Worm (Caenorhabditis elegans) whole organism, young adult: Measurements from ENCODE around the gene Y62H9A.2.

Experiments used
- B0019.2 ChIP-seq: fragments of 200-800 bp; sonication (Bioruptor generic); conservative IDR thresholded peaks from 2 replicates; pipeline ENCODE4 v1.3.6; 2022; ENCODE audit warnings: missing genetic modification reagents, missing genetic modification characterization, missing compliant biosample characterization
- D2030.7 ChIP-seq: fragments of 200-800 bp; sonication (Bioruptor generic); IDR thresholded peaks from 2 replicates; pipeline ENCODE4 v1.3.6; 2022; ENCODE audit warnings: missing genetic modification reagents, missing genetic modification characterization, missing compliant biosample characterization
- F10E7.11 ChIP-seq: sonication (generic microtip); optimal IDR thresholded peaks from 2 replicates; lab custom pipeline; 2017; ENCODE audit warnings: mild to moderate bottlenecking, missing genetic modification characterization, moderate library complexity, missing compliant biosample characterization
- F37B4.10 ChIP-seq: fragments of 200-800 bp; sonication (Bioruptor generic); IDR thresholded peaks from 2 replicates; pipeline ENCODE4 v1.3.6; 2022; ENCODE audit warnings: missing genetic modification characterization, missing compliant biosample characterization
- T26A5.8 ChIP-seq: sonication (generic microtip); optimal IDR thresholded peaks from 2 replicates; lab custom pipeline; 2016; ENCODE audit warnings: missing genetic modification characterization, missing compliant biosample characterization
- ama-1 ChIP-seq, 3 experiments: fragments of 150-350 bp in 1 of 3; sonication (generic microtip) in 2 of 3; optimal IDR thresholded peaks; 2 replicates each; lab custom pipeline; 2014 to 2018; ENCODE audit warnings: missing biosample characterization in 2 of 3, missing genetic modification characterization in 2 of 3, missing genetic modification reagents in 2 of 3
- aptf-3 ChIP-seq: fragments of 200-800 bp; sonication (Bioruptor generic); IDR thresholded peaks from 2 replicates; pipeline ENCODE4 v1.3.6; 2022; ENCODE audit warnings: missing genetic modification characterization, missing compliant biosample characterization
- attf-6 ChIP-seq: fragments of 200-800 bp; sonication (Bioruptor generic); IDR thresholded peaks from 2 replicates; pipeline ENCODE4 v1.3.6; 2022; ENCODE audit warnings: missing genetic modification reagents, missing genetic modification characterization, missing compliant biosample characterization
- cebp-2 ChIP-seq: fragments of 200-800 bp; sonication (Bioruptor generic); IDR thresholded peaks from 2 replicates; pipeline ENCODE4 v1.3.6; 2022; ENCODE audit warnings: missing genetic modification characterization, missing compliant biosample characterization
- ceh-91 ChIP-seq: fragments of 200-800 bp; sonication (Bioruptor generic); IDR thresholded peaks from 2 replicates; pipeline ENCODE4 v1.3.6; 2022; ENCODE audit warnings: missing genetic modification reagents, missing genetic modification characterization, missing compliant biosample characterization
- efl-1 ChIP-seq: fragments of 150-350 bp; optimal IDR thresholded peaks from 2 replicates; lab custom pipeline; 2014; ENCODE audit warnings: missing biosample characterization, missing genetic modification reagents, missing genetic modification characterization
- egl-18 ChIP-seq: fragments of 200-800 bp; sonication (Bioruptor generic); IDR thresholded peaks from 2 replicates; pipeline ENCODE4 v1.3.6; 2022; ENCODE audit warnings: missing genetic modification reagents, missing genetic modification characterization, missing compliant biosample characterization
- egrh-3 ChIP-seq: fragments of 200-800 bp; sonication (Bioruptor generic); IDR thresholded peaks from 2 replicates; pipeline ENCODE4 v1.3.6; 2022; ENCODE audit warnings: missing genetic modification reagents, missing genetic modification characterization, missing compliant biosample characterization
- hlh-26 ChIP-seq: fragments of 200-800 bp; sonication (Bioruptor generic); conservative IDR thresholded peaks from 2 replicates; pipeline ENCODE4 v1.3.6; 2022; ENCODE audit warnings: missing genetic modification reagents, missing genetic modification characterization, missing compliant biosample characterization
- hsf-1 ChIP-seq: fragments of 200-800 bp; sonication (Bioruptor generic); IDR thresholded peaks from 2 replicates; pipeline ENCODE4 v1.3.6; 2022; ENCODE audit warnings: missing genetic modification reagents, missing genetic modification characterization, missing compliant biosample characterization
- lin-40 ChIP-seq: sonication (generic microtip); optimal IDR thresholded peaks from 2 replicates; lab custom pipeline; 2016; ENCODE audit warnings: missing genetic modification characterization, mild to moderate bottlenecking, missing compliant biosample characterization, missing genotype, missing genetic modification reagents
- lin-54 ChIP-seq: fragments of 200-800 bp; sonication (Bioruptor generic); optimal IDR thresholded peaks from 2 replicates; lab custom pipeline; 2018; ENCODE audit warnings: mild to moderate bottlenecking, missing genetic modification characterization, missing compliant biosample characterization
- lir-1 ChIP-seq: fragments of 200-800 bp; sonication (Bioruptor generic); conservative IDR thresholded peaks from 2 replicates; pipeline ENCODE4 v1.3.6; 2022; ENCODE audit warnings: missing genetic modification reagents, missing genetic modification characterization, missing compliant biosample characterization
- lsy-27 ChIP-seq: sonication (generic microtip); optimal IDR thresholded peaks from 2 replicates; lab custom pipeline; 2017; ENCODE audit warnings: missing genetic modification characterization, mild to moderate bottlenecking, missing compliant biosample characterization, antibody characterized with exemption, missing genotype, borderline replicate concordance; ENCODE audit not compliant: insufficient read depth
- mes-4 ChIP-seq: sonication (generic microtip); optimal IDR thresholded peaks from 2 replicates; lab custom pipeline; 2016; ENCODE audit warnings: missing genotype, missing genetic modification characterization, missing compliant biosample characterization
- nhr-90 ChIP-seq: sonication (generic microtip); optimal IDR thresholded peaks from 2 replicates; lab custom pipeline; 2016; ENCODE audit warnings: missing genotype, mild to moderate bottlenecking, missing genetic modification characterization, missing compliant biosample characterization
- rec-8 ChIP-seq, 2 experiments: sonication (generic microtip); optimal IDR thresholded peaks; 2 replicates each; lab custom pipeline; 2016; ENCODE audit warnings: mild to moderate bottlenecking in 2 of 2, missing genetic modification characterization in 2 of 2, missing genetic modification reagents in 2 of 2, missing genotype in 2 of 2, missing biosample characterization in 1 of 2, missing compliant biosample characterization in 1 of 2, moderate library complexity in 1 of 2
- repo-1 ChIP-seq: sonication (generic microtip); optimal IDR thresholded peaks from 2 replicates; lab custom pipeline; 2017; ENCODE audit warnings: mild to moderate bottlenecking, missing genetic modification characterization, missing compliant biosample characterization
- snpc-1.3 ChIP-seq: sonication (generic microtip); optimal IDR thresholded peaks from 2 replicates; lab custom pipeline; 2017; ENCODE audit warnings: missing genetic modification characterization, mild to moderate bottlenecking, missing compliant biosample characterization, antibody characterized with exemption, moderate library complexity, missing genotype, missing genetic modification reagents; ENCODE audit not compliant: insufficient read depth
- snpc-3.4 ChIP-seq: sonication (generic microtip); optimal IDR thresholded peaks from 2 replicates; lab custom pipeline; 2017; ENCODE audit warnings: missing genetic modification characterization, mild to moderate bottlenecking, missing compliant biosample characterization, antibody characterized with exemption, moderate library complexity, missing genotype, missing genetic modification reagents
- snpc-4 ChIP-seq, 5 experiments: fragments of 150-350 bp in 1 of 5; sonication (generic microtip) in 4 of 5; optimal IDR thresholded peaks; 2 replicates each; lab custom pipeline; 2014 to 2018; ENCODE audit warnings: missing genetic modification characterization in 5 of 5, missing biosample characterization in 3 of 5, antibody characterized with exemption in 2 of 5, mild to moderate bottlenecking in 2 of 5, missing compliant biosample characterization in 2 of 5, missing genotype in 2 of 5, moderate library complexity in 2 of 5, missing genetic modification reagents in 1 of 5
- unc-62 ChIP-seq: fragments of 150-350 bp; optimal IDR thresholded peaks from 2 replicates; lab custom pipeline; 2014; ENCODE audit warnings: missing biosample characterization, missing genetic modification reagents, missing genetic modification characterization
- xnd-1 ChIP-seq: sonication (generic microtip); optimal IDR thresholded peaks from 2 replicates; lab custom pipeline; 2016; ENCODE audit warnings: missing genotype, missing genetic modification reagents, missing genetic modification characterization, missing compliant biosample characterization
- zim-3 ChIP-seq: sonication (generic microtip); optimal IDR thresholded peaks from 2 replicates; lab custom pipeline; 2017; ENCODE audit warnings: mild to moderate bottlenecking, missing genetic modification characterization, moderate library complexity, missing compliant biosample characterization
- ztf-18 ChIP-seq: sonication (generic microtip); optimal IDR thresholded peaks from 2 replicates; lab custom pipeline; 2016; ENCODE audit warnings: missing genotype, mild to moderate bottlenecking, missing genetic modification characterization, missing compliant biosample characterization
- ztf-22 ChIP-seq: fragments of 200-800 bp; sonication (Bioruptor generic); optimal IDR thresholded peaks from 2 replicates; lab custom pipeline; 2018; ENCODE audit warnings: mild to moderate bottlenecking, missing genetic modification characterization, moderate library complexity, missing compliant biosample characterization
- ztf-26 ChIP-seq: sonication (generic microtip); optimal IDR thresholded peaks from 2 replicates; lab custom pipeline; 2017; ENCODE audit warnings: missing genetic modification characterization, missing compliant biosample characterization
- ztf-28 ChIP-seq: fragments of 200-800 bp; sonication (Bioruptor generic); IDR thresholded peaks from 2 replicates; pipeline ENCODE4 v1.3.6; 2022; ENCODE audit warnings: missing genetic modification reagents, missing genetic modification characterization, missing compliant biosample characterization

Gene Y62H9A.2

ce11 chrX:11902661-11903060, 24.7 kb upstream of the Y62H9A.2 start, which contains the start of gene Y62H9A.10:
Gene Y62H9A.10 (minus strand): TSS chrX:11902761.
- TF ChIP-seq snpc-1.3 (tag; lab: Kevin White, UChicago) (no peak), snpc-4 (GFP tag; optimal IDR thresholded peaks at IDR 0.05; lab: Kevin White, UChicago) (no peak), snpc-4 (tag; optimal IDR thresholded peaks at IDR 0.05; lab: Kevin White, UChicago) (no peak), xnd-1 (tag; lab: Kevin White, UChicago) (no peak), attf-6 (GFP tag; lab: Robert Waterston, UW) (no peak), ztf-18 (no peak)

- TF ChIP-seq egrh-3 (GFP tag; lab: Robert Waterston, UW) (no peak), unc-62 (GFP tag; lab: Kevin White, UChicago) (no peak), ztf-22 (GFP tag; lab: Kevin White, UChicago) (no peak), ztf-28 (GFP tag; lab: Robert Waterston, UW) (no peak), lsy-27 (tag; lab: Kevin White, UChicago) (no peak), aptf-3 (GFP tag; lab: Robert Waterston, UW) (no peak), repo-1 (tag; lab: Kevin White, UChicago) (no peak), mes-4 (no peak), ceh-91 (GFP tag; lab: Robert Waterston, UW) (no peak), D2030.7 (GFP tag; lab: Robert Waterston, UW) (no peak), hlh-26 (no peak), ztf-26 (no peak), rec-8 (tag; optimal IDR thresholded peaks at IDR 0.05; lab: Kevin White, UChicago) (no peak), egl-18 (GFP tag; lab: Robert Waterston, UW) (no peak), F10E7.11 (tag; lab: Kevin White, UChicago) (no peak), lir-1 (GFP tag; lab: Robert Waterston, UW) (no peak)
These were observed 21.0 kb upstream of the Y62H9A.2 start for ce11 chrX:11899031-11899430.

ce11 chrX:11898040-11898439, 20.0 kb upstream of the Y62H9A.2 start, which contains the start of gene Y62H9A.9:
Gene Y62H9A.9 (minus strand): TSS chrX:11898140.
- TF ChIP-seq unc-62 (GFP tag; lab: Kevin White, UChicago) = no peak
- TF ChIP-seq T26A5.8 (tag; lab: Kevin White, UChicago) = no peak
- no peak for TF ChIP-seq rec-8 (tag; optimal IDR thresholded peaks at IDR 0.05; lab: Kevin White, UChicago)
- no peak for TF ChIP-seq efl-1 (GFP tag; lab: Kevin White, UChicago)
- no peak for TF ChIP-seq nhr-90 (tag; lab: Kevin White, UChicago)
- no peak for TF ChIP-seq D2030.7 (GFP tag; lab: Robert Waterston, UW)
- TF ChIP-seq egl-18 (GFP tag; lab: Robert Waterston, UW) = no peak
- TF ChIP-seq hsf-1 = no peak
- TF ChIP-seq ama-1 (optimal IDR thresholded peaks at IDR 0.05; lab: Kevin White, UChicago) = no peak
- TF ChIP-seq ama-1 (GFP tag; optimal IDR thresholded peaks at IDR 0.05; lab: Kevin White, UChicago) = no peak
- no peak for TF ChIP-seq mes-4
- no peak for TF ChIP-seq snpc-3.4 (tag; lab: Kevin White, UChicago)
- no peak for TF ChIP-seq B0019.2
- TF ChIP-seq zim-3 (tag; lab: Kevin White, UChicago) = no peak
- no peak for TF ChIP-seq lin-40 (tag; lab: Kevin White, UChicago)
- no peak for TF ChIP-seq F37B4.10 (GFP tag; lab: Robert Waterston, UW)
- TF ChIP-seq lin-54 (GFP tag; lab: Kevin White, UChicago) = no peak
- no peak for TF ChIP-seq cebp-2 (GFP tag; lab: Robert Waterston, UW)
